Fruit fly (Drosophila melanogaster): ENCODE measurements around the gene CG4658.

Gene CG4658

DNA sequence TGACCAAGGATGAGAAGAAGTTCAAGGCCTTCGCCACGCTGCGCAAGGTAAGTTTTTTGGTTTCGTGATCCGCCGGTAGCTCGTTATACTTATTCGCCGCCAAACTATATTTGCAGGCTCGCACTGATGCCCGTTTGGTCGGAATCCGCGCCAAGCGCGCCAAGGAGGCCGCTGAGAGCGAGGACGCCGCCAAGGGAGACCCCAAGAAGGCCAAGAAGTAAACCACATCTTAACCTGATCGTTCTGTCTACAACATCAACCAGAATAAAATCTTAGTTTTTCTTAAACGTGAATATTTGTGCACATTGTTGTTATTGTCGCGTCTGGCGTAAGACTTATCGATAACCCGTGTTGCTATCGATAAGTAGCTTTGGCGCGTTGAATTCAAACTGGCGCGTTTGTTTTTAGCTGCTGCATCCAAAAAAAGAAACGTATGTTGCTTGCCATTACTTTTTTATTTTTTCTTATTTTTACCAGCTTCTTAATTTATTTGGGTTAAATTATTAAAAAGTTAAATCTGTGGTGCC, 11.3 kb downstream of the CG4658 start:
- TF ChIP-seq CG9705 (GFP tag; optimal IDR thresholded peaks at IDR 0.05) = no peak
- no peak for TF ChIP-seq pan (optimal IDR thresholded peaks at IDR 0.05)
- no peak for TF ChIP-seq jim (GFP tag; optimal IDR thresholded peaks at IDR 0.05)
- no peak for TF ChIP-seq Rel (GFP tag; optimal IDR thresholded peaks at IDR 0.05)
- no peak for TF ChIP-seq Rel (tag; optimal IDR thresholded peaks at IDR 0.05)
- TF ChIP-seq usp (GFP tag; optimal IDR thresholded peaks at IDR 0.05) = no peak
- no peak for TF ChIP-seq foxo (GFP tag; optimal IDR thresholded peaks at IDR 0.05)
- no peak for TF ChIP-seq N (GFP tag; optimal IDR thresholded peaks at IDR 0.05)
- no peak for TF ChIP-seq h (GFP tag; optimal IDR thresholded peaks at IDR 0.05)
- TF ChIP-seq tai (GFP tag; optimal IDR thresholded peaks at IDR 0.05) = no peak
- no peak for TF ChIP-seq sage (GFP tag; optimal IDR thresholded peaks at IDR 0.05)
- TF ChIP-seq fru (GFP tag; optimal IDR thresholded peaks at IDR 0.05) = no peak
- TF ChIP-seq br (GFP tag; optimal IDR thresholded peaks at IDR 0.05) = no peak

DNA sequence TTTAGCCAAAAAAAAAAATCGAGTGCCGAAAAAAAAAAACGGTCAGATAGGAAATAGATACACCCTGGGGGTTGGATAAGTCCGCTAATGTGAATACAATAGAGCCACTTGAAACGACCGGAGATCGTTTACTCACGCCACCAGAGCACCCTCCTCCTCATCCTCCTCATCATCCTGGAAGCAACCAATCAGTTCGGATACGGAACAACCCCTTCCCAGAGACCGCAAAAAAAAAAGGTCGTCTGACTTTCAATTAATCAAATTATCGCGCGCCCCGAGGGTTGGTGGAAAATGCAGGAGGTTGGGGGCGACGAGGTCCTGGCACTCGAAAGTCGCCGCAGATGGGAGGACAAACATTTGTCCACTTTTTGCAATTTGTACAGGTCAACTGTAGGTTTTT, 15.7 kb downstream of the CG4658 start:
- TF ChIP-seq foxo (GFP tag; optimal IDR thresholded peaks at IDR 0.05) (no peak), Hr83 (GFP tag; optimal IDR thresholded peaks at IDR 0.05; ENCODE audit: poor library complexity, severe bottlenecking) (no peak), lola (GFP tag; optimal IDR thresholded peaks at IDR 0.05) (no peak), Mio (GFP tag; optimal IDR thresholded peaks at IDR 0.05) (no peak), Dfd (GFP tag; optimal IDR thresholded peaks at IDR 0.05) (no peak), N (GFP tag; optimal IDR thresholded peaks at IDR 0.05) (no peak), Jra (GFP tag; optimal IDR thresholded peaks at IDR 0.05) (no peak), rgr (GFP tag; optimal IDR thresholded peaks at IDR 0.05) (no peak)

DNA sequence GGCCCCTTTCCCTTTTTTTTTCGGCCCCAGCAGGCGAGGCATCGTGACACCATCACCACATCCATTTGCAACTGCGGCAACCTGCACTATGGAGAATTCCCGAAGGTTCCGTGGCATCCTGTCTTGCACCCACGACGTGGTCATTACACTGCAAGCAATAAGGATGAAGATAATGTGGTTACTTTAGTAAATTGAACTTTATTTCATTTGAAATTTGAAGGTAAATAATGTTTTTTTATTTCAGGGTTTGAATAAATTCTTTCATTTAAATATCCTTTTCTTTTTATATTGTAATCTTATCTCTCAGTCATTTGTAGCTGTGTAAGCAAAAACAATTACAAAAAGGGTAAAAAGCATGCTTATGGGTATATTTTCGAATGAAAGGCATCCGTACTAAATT, 24.9 kb downstream of the CG4658 start:
- TF ChIP-seq ey (GFP tag; optimal IDR thresholded peaks at IDR 0.05) (peak; percentile 11), Hnf4 (GFP tag; optimal IDR thresholded peaks at IDR 0.05) (peak; percentile 28), HLH106 (tag; optimal IDR thresholded peaks at IDR 0.05) (peak; percentile 72), brk (GFP tag; optimal IDR thresholded peaks at IDR 0.05) (peak; percentile 41), fru (GFP tag; optimal IDR thresholded peaks at IDR 0.05) (peak; percentile 55), h (GFP tag; optimal IDR thresholded peaks at IDR 0.05) (peak; percentile 60), Rel (GFP tag; optimal IDR thresholded peaks at IDR 0.05) (no peak), Rel (tag; optimal IDR thresholded peaks at IDR 0.05) (no peak), Abd-B (GFP tag; optimal IDR thresholded peaks at IDR 0.05) (no peak), Sp1 (GFP tag; optimal IDR thresholded peaks at IDR 0.05) (peak; percentile 64), usp (GFP tag; optimal IDR thresholded peaks at IDR 0.05) (no peak), rgr (GFP tag; optimal IDR thresholded peaks at IDR 0.05) (peak; percentile 30), woc (GFP tag; optimal IDR thresholded peaks at IDR 0.05) (peak; percentile 22), foxo (GFP tag; optimal IDR thresholded peaks at IDR 0.05) (peak in 1 of 2 experiments; percentile 31)

- peak; percentile 29 for TF ChIP-seq woc (GFP tag; optimal IDR thresholded peaks at IDR 0.05)
- peak; percentile 70 for TF ChIP-seq psq (GFP tag; optimal IDR thresholded peaks at IDR 0.05)
- TF ChIP-seq HLH106 (tag; optimal IDR thresholded peaks at IDR 0.05) = peak; percentile 90
- no peak for TF ChIP-seq CrebA (GFP tag; optimal IDR thresholded peaks at IDR 0.05; ENCODE audit: borderline replicate concordance)
- TF ChIP-seq Hr83 (GFP tag; optimal IDR thresholded peaks at IDR 0.05; ENCODE audit: poor library complexity, severe bottlenecking) = no peak
- no peak for TF ChIP-seq Hr78 (GFP tag; optimal IDR thresholded peaks at IDR 0.05)
- no peak for TF ChIP-seq Myc (optimal IDR thresholded peaks at IDR 0.05)
- peak; percentile 91 for TF ChIP-seq Sp1 (GFP tag; optimal IDR thresholded peaks at IDR 0.05)
- TF ChIP-seq sv (GFP tag; optimal IDR thresholded peaks at IDR 0.05) = no peak
- TF ChIP-seq GATAd (GFP tag; optimal IDR thresholded peaks at IDR 0.05) = no peak
- TF ChIP-seq Hnf4 (GFP tag; optimal IDR thresholded peaks at IDR 0.05) = peak; percentile 35
- TF ChIP-seq Dif (GFP tag; optimal IDR thresholded peaks at IDR 0.05; ENCODE audit: partially characterized antibody) = no peak
- TF ChIP-seq fru (GFP tag; optimal IDR thresholded peaks at IDR 0.05) = peak; percentile 92
- no peak for TF ChIP-seq pan (optimal IDR thresholded peaks at IDR 0.05)
- TF ChIP-seq dmrt93B (GFP tag; optimal IDR thresholded peaks at IDR 0.05) = peak; percentile 76
- TF ChIP-seq OdsH (GFP tag; optimal IDR thresholded peaks at IDR 0.05) = peak; percentile 79
- TF ChIP-seq dl (GFP tag; optimal IDR thresholded peaks at IDR 0.05; ENCODE audit: insufficient read depth in 1 of 2, partially characterized antibody in 2 of 2) = no peak
- no peak for TF ChIP-seq tai (GFP tag; optimal IDR thresholded peaks at IDR 0.05)
- TF ChIP-seq N (GFP tag; optimal IDR thresholded peaks at IDR 0.05) = no peak
- no peak for TF ChIP-seq usp (GFP tag; optimal IDR thresholded peaks at IDR 0.05)
- no peak for TF ChIP-seq lola (GFP tag; optimal IDR thresholded peaks at IDR 0.05)
- no peak for TF ChIP-seq dsf (GFP tag; optimal IDR thresholded peaks at IDR 0.05; ENCODE audit: borderline replicate concordance)
- peak in 1 of 2 experiments; percentile 87 for TF ChIP-seq foxo (GFP tag; optimal IDR thresholded peaks at IDR 0.05)
- no peak for TF ChIP-seq Abd-B (GFP tag; optimal IDR thresholded peaks at IDR 0.05)
- TF ChIP-seq CG9705 (GFP tag; optimal IDR thresholded peaks at IDR 0.05) = peak; percentile 61
- TF ChIP-seq brk (GFP tag; optimal IDR thresholded peaks at IDR 0.05) = peak; percentile 51
- TF ChIP-seq Mio (GFP tag; optimal IDR thresholded peaks at IDR 0.05) = no peak
- TF ChIP-seq h (GFP tag; optimal IDR thresholded peaks at IDR 0.05) = peak; percentile 87
- TF ChIP-seq Vsx2 (GFP tag; optimal IDR thresholded peaks at IDR 0.05; ENCODE audit: partially characterized antibody) = no peak
- TF ChIP-seq rgr (GFP tag; optimal IDR thresholded peaks at IDR 0.05) = peak; percentile 72
- TF ChIP-seq Jra (GFP tag; optimal IDR thresholded peaks at IDR 0.05) = peak; percentile 23
- no peak for TF ChIP-seq Rel (GFP tag; optimal IDR thresholded peaks at IDR 0.05)
- peak; percentile 51 for TF ChIP-seq Rel (tag; optimal IDR thresholded peaks at IDR 0.05)
- TF ChIP-seq sage (GFP tag; optimal IDR thresholded peaks at IDR 0.05) = no peak
- no peak for TF ChIP-seq CG32264 (GFP tag; optimal IDR thresholded peaks at IDR 0.05)
- peak; percentile 13 for TF ChIP-seq br (GFP tag; optimal IDR thresholded peaks at IDR 0.05)
- no peak for TF ChIP-seq Dfd (GFP tag; optimal IDR thresholded peaks at IDR 0.05)
- peak; percentile 70 for TF ChIP-seq ey (GFP tag; optimal IDR thresholded peaks at IDR 0.05)
- no peak for TF ChIP-seq jim (GFP tag; optimal IDR thresholded peaks at IDR 0.05)
Observed at dm6 chr2L:9982516-9982915, 25.6 kb downstream of the CG4658 start.

Data from whole organism, wandering third instar larva.